Fruit fly (Drosophila melanogaster) whole organism, embryonic: ENCODE results near the gene CG43678.
A peak's percentile ranks its signal among the peaks of the same experiment; 100 is the strongest.

Experiments
- Atf6 ChIP-seq: fragments of 200-800 bp; sonication (Bioruptor generic); IDR thresholded peaks from 2 replicates; pipeline ENCODE4 v1.3.6; 2022; ENCODE audit warnings: missing biosample characterization, missing genetic modification characterization
- CG11398 ChIP-seq: fragments of 200-800 bp; sonication (Bioruptor generic); optimal IDR thresholded peaks from 2 replicates; lab custom pipeline; 2016; ENCODE audit warnings: missing biosample characterization, missing genetic modification characterization
- CG11696 ChIP-seq: fragments of 200-800 bp; sonication (Bioruptor generic); IDR thresholded peaks from 2 replicates; pipeline ENCODE4 v1.3.6; 2022; ENCODE audit warnings: missing biosample characterization, missing genetic modification characterization
- CG12104 ChIP-seq: fragments of 200-800 bp; sonication (Bioruptor generic); optimal IDR thresholded peaks from 3 replicates; lab custom pipeline; 2016; ENCODE audit warnings: missing biosample characterization, missing genetic modification characterization
- CG15601 ChIP-seq: fragments of 200-800 bp; sonication (Bioruptor generic); optimal IDR thresholded peaks from 3 replicates; lab custom pipeline; 2019; ENCODE audit warnings: missing biosample characterization, mild to moderate bottlenecking, missing genetic modification characterization, moderate library complexity
- CG17568 ChIP-seq: fragments of 200-800 bp; sonication (Bioruptor generic); optimal IDR thresholded peaks from 2 replicates; lab custom pipeline; 2018; ENCODE audit warnings: missing biosample characterization, mild to moderate bottlenecking, missing genetic modification characterization, moderate library complexity
- CG2120 ChIP-seq: fragments of 200-800 bp; sonication (Bioruptor generic); optimal IDR thresholded peaks from 3 replicates; lab custom pipeline; 2016; ENCODE audit warnings: missing biosample characterization, missing genetic modification characterization
- CG2712 ChIP-seq: fragments of 200-800 bp; optimal IDR thresholded peaks from 3 replicates; lab custom pipeline; 2019; ENCODE audit warnings: missing biosample characterization, mild to moderate bottlenecking, missing genetic modification characterization, moderate library complexity
- CG2889 ChIP-seq: fragments of 200-800 bp; sonication (Bioruptor generic); IDR thresholded peaks from 3 replicates; pipeline ENCODE4 v1.3.6; 2022; ENCODE audit warnings: missing biosample characterization, missing genetic modification characterization
- CG33213 ChIP-seq: fragments of 200-800 bp; sonication (Bioruptor generic); optimal IDR thresholded peaks from 3 replicates; lab custom pipeline; 2016; ENCODE audit warnings: missing biosample characterization, missing genetic modification characterization
- CG4404 ChIP-seq: fragments of 200-800 bp; sonication (Bioruptor generic); IDR thresholded peaks from 2 replicates; pipeline ENCODE4 v1.3.6; 2022; ENCODE audit warnings: missing biosample characterization, missing genetic modification characterization
- CG4617 ChIP-seq: fragments of 200-800 bp; sonication (Bioruptor generic); optimal IDR thresholded peaks from 3 replicates; lab custom pipeline; 2016; ENCODE audit warnings: missing biosample characterization, missing genetic modification characterization, borderline replicate concordance
- CG6689 ChIP-seq: fragments of 200-800 bp; sonication (Bioruptor generic); IDR thresholded peaks from 2 replicates; pipeline ENCODE4 v1.3.6; 2022; ENCODE audit warnings: missing biosample characterization, missing genetic modification characterization
- CG7745 ChIP-seq: fragments of 200-800 bp; sonication (Bioruptor generic); optimal IDR thresholded peaks from 2 replicates; lab custom pipeline; 2018; ENCODE audit warnings: missing biosample characterization, mild to moderate bottlenecking, missing genetic modification characterization, moderate library complexity
- CG9817 ChIP-seq: fragments of 200-800 bp; sonication (Bioruptor generic); optimal IDR thresholded peaks from 2 replicates; lab custom pipeline; 2018; ENCODE audit warnings: missing biosample characterization, mild to moderate bottlenecking, missing genetic modification characterization, moderate library complexity
- Chrac-16 ChIP-seq: fragments of 200-800 bp; sonication (Bioruptor generic); optimal IDR thresholded peaks from 3 replicates; lab custom pipeline; 2016; ENCODE audit warnings: missing biosample characterization, missing genetic modification characterization
- D19A ChIP-seq: fragments of 200-800 bp; optimal IDR thresholded peaks from 3 replicates; lab custom pipeline; 2019; ENCODE audit warnings: missing biosample characterization, mild to moderate bottlenecking, missing genetic modification characterization, moderate library complexity
- Dad ChIP-seq: fragments of 200-800 bp; sonication (Bioruptor generic); optimal IDR thresholded peaks from 3 replicates; lab custom pipeline; 2016; ENCODE audit warnings: missing biosample characterization, missing genetic modification characterization
- Dfd ChIP-seq, 2 experiments: fragments of >200 bp; optimal IDR thresholded peaks; 2 replicates each; lab custom pipeline; 2017; ENCODE audit warnings: missing biosample characterization in 2 of 2, missing genetic modification characterization in 2 of 2
- Dll ChIP-seq: fragments of 200-800 bp; sonication (Bioruptor generic); IDR thresholded peaks from 4 replicates; pipeline ENCODE4 v1.3.6; 2022; ENCODE audit warnings: missing biosample characterization, missing genetic modification characterization; ENCODE audit not compliant: partially characterized antibody
- Hr3 ChIP-seq: fragments of 200-800 bp; sonication (Bioruptor generic); optimal IDR thresholded peaks from 3 replicates; lab custom pipeline; 2016; ENCODE audit warnings: missing biosample characterization, missing genetic modification characterization
- Max ChIP-seq: fragments of 200-800 bp; sonication (Bioruptor generic); optimal IDR thresholded peaks from 2 replicates; lab custom pipeline; 2016; ENCODE audit warnings: missing biosample characterization, mild to moderate bottlenecking, missing genetic modification characterization
- Oaz ChIP-seq: fragments of 200-800 bp; sonication (Bioruptor generic); IDR thresholded peaks from 2 replicates; pipeline ENCODE4 v1.3.6; 2022; ENCODE audit warnings: missing biosample characterization, missing genetic modification characterization
- TFAM ChIP-seq: fragments of 200-800 bp; sonication (Bioruptor generic); optimal IDR thresholded peaks from 2 replicates; lab custom pipeline; 2017; ENCODE audit warnings: missing biosample characterization, missing genetic modification characterization, inconsistent platforms
- Taf1 ChIP-seq: fragments of 200-800 bp; sonication (Bioruptor generic); IDR thresholded peaks from 2 replicates; pipeline ENCODE4 v1.3.6; 2022; ENCODE audit warnings: missing biosample characterization, missing genetic modification characterization
- cad ChIP-seq: fragments of >200 bp; optimal IDR thresholded peaks from 2 replicates; lab custom pipeline; 2017; ENCODE audit warnings: missing biosample characterization, missing genetic modification characterization
- cato ChIP-seq: fragments of 200-800 bp; sonication (Bioruptor generic); optimal IDR thresholded peaks from 2 replicates; lab custom pipeline; 2016; ENCODE audit warnings: missing biosample characterization, missing genetic modification characterization, borderline replicate concordance
- chinmo ChIP-seq: fragments of 200-800 bp; sonication (Bioruptor generic); IDR thresholded peaks from 4 replicates; pipeline ENCODE4 v1.3.6; 2022; ENCODE audit warnings: missing biosample characterization, missing genetic modification characterization; ENCODE audit not compliant: partially characterized antibody
- cwo ChIP-seq: fragments of 200-800 bp; sonication (Bioruptor generic); optimal IDR thresholded peaks from 3 replicates; lab custom pipeline; 2017; ENCODE audit warnings: missing biosample characterization, missing genetic modification characterization, mild to moderate bottlenecking, moderate library complexity, missing genetic modification reagents
- da ChIP-seq: fragments of 200-800 bp; sonication (Bioruptor generic); optimal IDR thresholded peaks from 2 replicates; lab custom pipeline; 2016; ENCODE audit warnings: missing biosample characterization, missing genetic modification characterization
- gcm2 ChIP-seq: fragments of 200-800 bp; sonication (Bioruptor generic); optimal IDR thresholded peaks from 2 replicates; lab custom pipeline; 2016; ENCODE audit warnings: missing biosample characterization, missing genetic modification characterization
- gem ChIP-seq: fragments of 200-800 bp; sonication (Bioruptor generic); optimal IDR thresholded peaks from 2 replicates; lab custom pipeline; 2019; ENCODE audit warnings: missing biosample characterization, mild to moderate bottlenecking, missing genetic modification characterization, moderate library complexity
- gfzf ChIP-seq: fragments of 200-800 bp; sonication (Bioruptor generic); optimal IDR thresholded peaks from 2 replicates; lab custom pipeline; 2016; ENCODE audit warnings: missing biosample characterization, mild to moderate bottlenecking, missing genetic modification characterization, moderate library complexity
- grau ChIP-seq: fragments of 200-800 bp; optimal IDR thresholded peaks from 3 replicates; lab custom pipeline; 2019; ENCODE audit warnings: missing biosample characterization, mild to moderate bottlenecking, missing genetic modification characterization, moderate library complexity
- jigr1 ChIP-seq: fragments of 200-800 bp; sonication (Bioruptor generic); IDR thresholded peaks from 3 replicates; pipeline ENCODE4 v1.3.6; 2022; ENCODE audit warnings: missing biosample characterization, missing genetic modification characterization
- klu ChIP-seq: fragments of 200-800 bp; sonication (Bioruptor generic); IDR thresholded peaks from 2 replicates; pipeline ENCODE4 v1.3.6; 2022; ENCODE audit warnings: missing biosample characterization, missing genetic modification characterization
- lbe ChIP-seq: fragments of 200-800 bp; sonication (Bioruptor generic); optimal IDR thresholded peaks from 2 replicates; lab custom pipeline; 2016; ENCODE audit warnings: missing biosample characterization, mild to moderate bottlenecking, missing genetic modification characterization
- lilli ChIP-seq: fragments of 200-800 bp; sonication (Bioruptor generic); optimal IDR thresholded peaks from 3 replicates; lab custom pipeline; 2016; ENCODE audit warnings: missing biosample characterization, missing genetic modification characterization
- nau ChIP-seq: fragments of 200-800 bp; sonication (Bioruptor generic); optimal IDR thresholded peaks from 3 replicates; lab custom pipeline; 2017; ENCODE audit warnings: missing biosample characterization, mild to moderate bottlenecking, missing genetic modification characterization, missing genetic modification reagents
- nerfin-1 ChIP-seq: fragments of 200-800 bp; sonication (Bioruptor generic); optimal IDR thresholded peaks from 3 replicates; lab custom pipeline; 2019; ENCODE audit warnings: missing biosample characterization, mild to moderate bottlenecking, missing genetic modification characterization, moderate library complexity
- pan ChIP-seq, 4 experiments: fragments of >200 bp in 3 of 4; fragments of 200-800 bp in 1 of 4; sonication (Bioruptor generic) in 1 of 4; optimal IDR thresholded peaks in 3 of 4; IDR thresholded peaks in 1 of 4; 2 replicates each; pipeline versions ENCODE4 v1.3.6 to Lab custom; 2017 to 2022; ENCODE audit warnings: missing biosample characterization in 2 of 4, missing genetic modification characterization in 2 of 4, mixed read lengths in 1 of 4
- sc ChIP-seq, 3 experiments: fragments of >200 bp in 2 of 3; fragments of 200-800 bp in 1 of 3; sonication (Bioruptor generic) in 1 of 3; optimal IDR thresholded peaks; 2 replicates in 2 of 3; 3 replicates in 1 of 3; lab custom pipeline; 2017; ENCODE audit warnings: mild to moderate bottlenecking in 1 of 3, missing biosample characterization in 1 of 3, missing genetic modification characterization in 1 of 3, missing genetic modification reagents in 1 of 3
- tin ChIP-seq: fragments of 200-800 bp; sonication (Bioruptor generic); optimal IDR thresholded peaks from 3 replicates; lab custom pipeline; 2016; ENCODE audit warnings: missing biosample characterization, missing genetic modification characterization
- tll ChIP-seq, 2 experiments: fragments of 200-800 bp in 1 of 2; fragments of >200 bp in 1 of 2; sonication (Bioruptor generic) in 1 of 2; optimal IDR thresholded peaks; 2 replicates each; lab custom pipeline; 2017 to 2019; ENCODE audit warnings: missing biosample characterization in 2 of 2, missing genetic modification characterization in 2 of 2, mild to moderate bottlenecking in 1 of 2, moderate library complexity in 1 of 2
- twi ChIP-seq: fragments of 200-800 bp; optimal IDR thresholded peaks from 2 replicates; lab custom pipeline; 2019; ENCODE audit warnings: missing biosample characterization, mild to moderate bottlenecking, missing genetic modification characterization, moderate library complexity
- vnd ChIP-seq: fragments of 200-800 bp; sonication (Bioruptor generic); IDR thresholded peaks from 3 replicates; pipeline ENCODE4 v1.3.6; 2022; ENCODE audit warnings: missing biosample characterization, missing genetic modification characterization; ENCODE audit not compliant: partially characterized antibody

CG43678 gene

DNA sequence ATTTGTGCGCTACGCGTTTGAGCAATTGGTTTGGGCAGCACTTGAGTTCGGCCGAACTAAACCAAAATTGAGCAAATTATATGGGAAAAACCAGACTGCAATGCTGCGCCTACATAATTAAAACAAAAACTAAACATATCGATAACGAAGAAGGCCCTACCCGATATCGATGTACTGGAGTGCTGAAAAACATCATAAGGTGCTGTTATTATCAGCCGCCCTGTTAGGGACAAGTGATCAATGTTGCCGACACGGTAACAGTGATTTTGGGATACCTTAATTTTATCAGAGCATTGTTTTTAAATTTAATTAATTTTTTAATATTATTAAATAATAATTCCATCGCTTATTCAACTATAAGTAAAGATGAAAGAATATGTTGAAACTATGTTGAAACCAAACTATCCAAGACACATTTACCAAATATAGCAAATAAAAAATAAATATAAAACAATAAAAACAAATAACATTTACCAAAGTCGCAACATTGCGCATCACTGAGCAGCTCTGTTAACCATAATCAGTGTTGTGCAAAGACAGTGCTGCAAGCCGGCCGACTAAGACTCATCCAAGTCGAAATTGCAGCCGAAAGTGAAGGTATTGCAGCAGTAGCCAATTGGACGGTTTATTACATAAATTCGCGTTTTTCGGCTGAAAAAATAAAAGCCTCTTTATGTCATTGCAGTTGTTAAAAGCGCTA, 45.4 kb upstream of the CG43678 start, which contains the start of the genes sstn, Plp and GlyRS (continued):
- TF ChIP-seq lbe (peak; percentile 2), CG2889 (no peak), klu (GFP tag; lab: Robert Waterston, UW) (no peak), CG4404 (GFP tag; lab: Robert Waterston, UW) (no peak), Hr3 (GFP tag; lab: Kevin White, UChicago) (peak; percentile 51), cwo (no peak)
- TF ChIP-seq, all 482 proteins: peak for 155

dm6 chr3L:15093929-15094588, 44.8 kb upstream of the CG43678 start:
- TF ChIP-seq pan (optimal IDR thresholded peaks at IDR 0.05; lab: Kevin White, UChicago) (no peak), pan (GFP tag; optimal IDR thresholded peaks at IDR 0.05 in 1 of 2, IDR thresholded peaks at IDR 0.05 in 1 of 2) (peak in 1 of 2 experiments; percentile 16), CG2712 (tag; lab: Kevin White, UChicago) (peak; percentile 19), nau (no peak), CG4617 (GFP tag; lab: Kevin White, UChicago) (no peak), CG17568 (GFP tag; lab: Kevin White, UChicago) (no peak), nerfin-1 (tag; lab: Kevin White, UChicago) (peak; percentile 18), D19A (tag; lab: Kevin White, UChicago) (peak; percentile 23), cad (GFP tag; lab: Kevin White, UChicago) (peak; percentile 13), lilli (GFP tag; lab: Kevin White, UChicago) (peak; percentile 21), Oaz (GFP tag; lab: Robert Waterston, UW) (no peak), TFAM (GFP tag; lab: Kevin White, UChicago) (no peak), CG33213 (no peak), jigr1 (GFP tag; lab: Robert Waterston, UW) (no peak), CG11398 (GFP tag; lab: Kevin White, UChicago) (no peak), da (GFP tag; lab: Kevin White, UChicago) (no peak), Dfd (GFP tag; optimal IDR thresholded peaks at IDR 0.05; lab: Kevin White, UChicago) (no peak), gcm2 (GFP tag; lab: Kevin White, UChicago) (no peak), Dll (peak; percentile 61; the same call in 2 of the 4 replicates), Taf1 (GFP tag; lab: Robert Waterston, UW) (no peak), Atf6 (GFP tag; lab: Robert Waterston, UW) (no peak), vnd (no peak), Dad (GFP tag; lab: Kevin White, UChicago) (no peak), sc (optimal IDR thresholded peaks at IDR 0.05; lab: Kevin White, UChicago) (no peak), sc (GFP tag; optimal IDR thresholded peaks at IDR 0.05; lab: Kevin White, UChicago) (no peak), gem (tag; lab: Kevin White, UChicago) (no peak), CG6689 (GFP tag; lab: Robert Waterston, UW) (no peak), grau (peak; percentile 93), CG11696 (GFP tag; lab: Robert Waterston, UW) (peak; percentile 81), CG12104 (no peak), gfzf (no peak), Chrac-16 (GFP tag; lab: Kevin White, UChicago) (no peak), CG2120 (GFP tag; lab: Kevin White, UChicago) (peak; percentile 26), tin (GFP tag; lab: Kevin White, UChicago) (no peak), CG7745 (tag; lab: Kevin White, UChicago) (no peak), chinmo (0 out of 4 replicates have a peak, but pooled peaks have one; percentile 52), Max (GFP tag; lab: Kevin White, UChicago) (no peak), tll (GFP tag; optimal IDR thresholded peaks at IDR 0.05; lab: Kevin White, UChicago) (no peak), twi (no peak), CG9817 (tag; lab: Kevin White, UChicago) (no peak), cato (GFP tag; lab: Kevin White, UChicago) (no peak), CG15601 (tag; lab: Kevin White, UChicago) (peak; percentile 14)
